Worm (Caenorhabditis elegans) whole organism, L4 larva: Measurements from ENCODE around the gene R144.11.

Experiments
- F26F4.8 ChIP-seq: fragments of 200-800 bp; sonication (Bioruptor generic); conservative IDR thresholded peaks from 2 replicates; pipeline ENCODE4 v1.3.6; 2022; ENCODE audit warnings: missing genetic modification characterization, missing compliant biosample characterization
- F37D6.2 ChIP-seq: sonication (generic microtip); optimal IDR thresholded peaks from 2 replicates; lab custom pipeline; 2016; ENCODE audit warnings: mild to moderate bottlenecking, missing genetic modification characterization, missing compliant biosample characterization
- T20F7.1 ChIP-seq: fragments of 200-800 bp; sonication (Bioruptor generic); optimal IDR thresholded peaks from 2 replicates; lab custom pipeline; 2018; ENCODE audit warnings: mild to moderate bottlenecking, missing genetic modification characterization, missing compliant biosample characterization
- Y48G9A.11 ChIP-seq: fragments of 200-800 bp; sonication (Bioruptor generic); IDR thresholded peaks from 2 replicates; pipeline ENCODE4 v1.3.6; 2022; ENCODE audit warnings: missing genetic modification reagents, missing genetic modification characterization, missing compliant biosample characterization
- Y5F2A.4 ChIP-seq: fragments of 200-800 bp; sonication (Bioruptor generic); optimal IDR thresholded peaks from 2 replicates; lab custom pipeline; 2018; ENCODE audit warnings: mild to moderate bottlenecking, missing genetic modification characterization, missing compliant biosample characterization
- aha-1 ChIP-seq: fragments of 150-350 bp; peaks from one replicate; lab custom pipeline; 2014; ENCODE audit warnings: missing biosample characterization, missing genetic modification characterization
- ceh-62 ChIP-seq: sonication (generic microtip); optimal IDR thresholded peaks from 2 replicates; lab custom pipeline; 2017; ENCODE audit warnings: missing biosample characterization, missing genetic modification characterization
- ces-1 ChIP-seq: fragments of 150-350 bp; sonication (generic microtip); optimal IDR thresholded peaks from 4 replicates; lab custom pipeline; 2014; ENCODE audit warnings: missing biosample characterization, missing genetic modification reagents, missing genetic modification characterization
- ctbp-1 ChIP-seq: fragments of 200-800 bp; sonication (Bioruptor generic); IDR thresholded peaks from 2 replicates; pipeline ENCODE4 v1.3.6; 2022; ENCODE audit warnings: missing genetic modification reagents, missing genetic modification characterization, missing compliant biosample characterization
- daf-16 ChIP-seq, 3 experiments: sonication (generic microtip); optimal IDR thresholded peaks; 2 replicates each; lab custom pipeline; 2016 to 2017; ENCODE audit warnings: missing genetic modification characterization in 3 of 3, missing genetic modification reagents in 3 of 3, mild to moderate bottlenecking in 2 of 3, missing compliant biosample characterization in 2 of 3, missing biosample characterization in 1 of 3, moderate library complexity in 1 of 3
- dmd-6 ChIP-seq: fragments of 200-800 bp; sonication (Bioruptor generic); IDR thresholded peaks from 2 replicates; pipeline ENCODE4 v1.3.6; 2022; ENCODE audit warnings: missing genetic modification reagents, missing genetic modification characterization, missing compliant biosample characterization
- dmd-9 ChIP-seq: fragments of 200-800 bp; sonication (Bioruptor generic); IDR thresholded peaks from 2 replicates; pipeline ENCODE4 v1.3.6; 2022; ENCODE audit warnings: missing genetic modification reagents, missing genetic modification characterization, missing compliant biosample characterization
- dpl-1 ChIP-seq: fragments of 150-350 bp; optimal IDR thresholded peaks from 2 replicates; lab custom pipeline; 2014; ENCODE audit warnings: missing biosample characterization, missing genetic modification reagents, missing genetic modification characterization
- dve-1 ChIP-seq: sonication (generic microtip); optimal IDR thresholded peaks from 2 replicates; lab custom pipeline; 2017; ENCODE audit warnings: antibody characterized with exemption, mild to moderate bottlenecking, missing genetic modification characterization, missing compliant biosample characterization; ENCODE audit not compliant: insufficient read depth
- egl-27 ChIP-seq: sonication (generic microtip); optimal IDR thresholded peaks from 3 replicates; lab custom pipeline; 2017; ENCODE audit warnings: missing biosample characterization, missing genetic modification reagents, missing genetic modification characterization
- egl-43 ChIP-seq: fragments of 200-800 bp; sonication (Bioruptor generic); IDR thresholded peaks from 2 replicates; pipeline ENCODE4 v1.3.6; 2022; ENCODE audit warnings: missing genetic modification reagents, missing genetic modification characterization, missing compliant biosample characterization
- fkh-10 ChIP-seq: fragments of 150-350 bp; optimal IDR thresholded peaks from 2 replicates; lab custom pipeline; 2014; ENCODE audit warnings: missing biosample characterization, missing genetic modification reagents, missing genetic modification characterization
- gei-8 ChIP-seq: fragments of 200-800 bp; sonication (Bioruptor generic); optimal IDR thresholded peaks from 2 replicates; lab custom pipeline; 2018; ENCODE audit warnings: mild to moderate bottlenecking, missing genetic modification characterization, missing compliant biosample characterization
- hif-1 ChIP-seq, 2 experiments: sonication (generic microtip); optimal IDR thresholded peaks; 2 replicates each; lab custom pipeline; 2016 to 2017; ENCODE audit warnings: missing compliant biosample characterization in 2 of 2, missing genetic modification characterization in 2 of 2, missing genetic modification reagents in 2 of 2, missing genotype in 2 of 2, mild to moderate bottlenecking in 1 of 2
- hlh-11 ChIP-seq: fragments of 200-800 bp; sonication (Bioruptor generic); optimal IDR thresholded peaks from 2 replicates; lab custom pipeline; 2018; ENCODE audit warnings: mild to moderate bottlenecking, missing genetic modification characterization, missing compliant biosample characterization
- hlh-30 ChIP-seq: sonication (generic microtip); optimal IDR thresholded peaks from 2 replicates; lab custom pipeline; 2017; ENCODE audit warnings: antibody characterized with exemption, mild to moderate bottlenecking, missing genetic modification characterization, missing compliant biosample characterization; ENCODE audit not compliant: insufficient read depth
- lin-38 ChIP-seq: fragments of 200-800 bp; sonication (Bioruptor generic); IDR thresholded peaks from 2 replicates; pipeline ENCODE4 v1.3.6; 2022; ENCODE audit warnings: missing genetic modification reagents, missing genetic modification characterization, missing compliant biosample characterization
- mdl-1 ChIP-seq, 2 experiments: fragments of 150-350 bp in 1 of 2; sonication (generic microtip) in 1 of 2; optimal IDR thresholded peaks; 2 replicates each; lab custom pipeline; 2014 to 2017; ENCODE audit warnings: missing biosample characterization in 2 of 2, missing genetic modification characterization in 2 of 2
- mdt-29 ChIP-seq: fragments of 200-800 bp; sonication (Bioruptor generic); IDR thresholded peaks from 2 replicates; pipeline ENCODE4 v1.3.6; 2022; ENCODE audit warnings: missing genetic modification reagents, missing genetic modification characterization, missing compliant biosample characterization
- mep-1 ChIP-seq: fragments of 150-350 bp; sonication (generic microtip); optimal IDR thresholded peaks from 3 replicates; lab custom pipeline; 2014; ENCODE audit warnings: missing biosample characterization, missing genetic modification characterization
- mes-2 ChIP-seq: sonication (generic microtip); optimal IDR thresholded peaks from 2 replicates; lab custom pipeline; 2016; ENCODE audit warnings: missing genotype, mild to moderate bottlenecking, missing genetic modification characterization, missing compliant biosample characterization; ENCODE audit not compliant: poor library complexity, severe bottlenecking
- mxl-2 ChIP-seq: fragments of 200-800 bp; sonication (Bioruptor generic); conservative IDR thresholded peaks from 2 replicates; pipeline ENCODE4 v1.3.6; 2022; ENCODE audit warnings: missing genetic modification reagents, missing genetic modification characterization, missing compliant biosample characterization
- mxl-3 ChIP-seq: fragments of 200-800 bp; sonication (Bioruptor generic); optimal IDR thresholded peaks from 2 replicates; lab custom pipeline; 2018; ENCODE audit warnings: mild to moderate bottlenecking, missing genetic modification characterization, missing compliant biosample characterization
- nhr-28 ChIP-seq: fragments of 150-350 bp; optimal IDR thresholded peaks from 2 replicates; lab custom pipeline; 2014; ENCODE audit warnings: missing biosample characterization, missing genetic modification characterization
- nhr-41 ChIP-seq: fragments of 200-800 bp; sonication (Bioruptor generic); IDR thresholded peaks from 2 replicates; pipeline ENCODE4 v1.3.6; 2022; ENCODE audit warnings: missing genetic modification reagents, missing genetic modification characterization, missing compliant biosample characterization
- nhr-77 ChIP-seq: fragments of 150-350 bp; optimal IDR thresholded peaks from 2 replicates; lab custom pipeline; 2014; ENCODE audit warnings: missing biosample characterization, missing genetic modification characterization
- pha-4 ChIP-seq, 2 experiments: fragments of 150-350 bp in 1 of 2; fragments of 200-800 bp in 1 of 2; sonication (Bioruptor generic) in 1 of 2; IDR thresholded peaks in 1 of 2; optimal IDR thresholded peaks in 1 of 2; 2 replicates each; pipeline versions ENCODE4 v1.3.6 to Lab custom; 2014 to 2022; ENCODE audit warnings: missing genetic modification characterization in 2 of 2, missing genetic modification reagents in 2 of 2, missing biosample characterization in 1 of 2, missing compliant biosample characterization in 1 of 2
- php-3 ChIP-seq: fragments of 200-800 bp; sonication (Bioruptor generic); IDR thresholded peaks from 2 replicates; pipeline ENCODE4 v1.3.6; 2022; ENCODE audit warnings: missing genetic modification reagents, missing genetic modification characterization, missing compliant biosample characterization
- pqm-1 ChIP-seq: sonication (generic microtip); optimal IDR thresholded peaks from 2 replicates; lab custom pipeline; 2017; ENCODE audit warnings: missing biosample characterization, missing genetic modification characterization
- rbr-2 ChIP-seq: sonication (generic microtip); optimal IDR thresholded peaks from 2 replicates; lab custom pipeline; 2016; ENCODE audit warnings: missing genotype, missing genetic modification characterization, missing compliant biosample characterization
- saeg-2 ChIP-seq: fragments of 200-800 bp; sonication (Bioruptor generic); IDR thresholded peaks from 2 replicates; pipeline ENCODE4 v1.3.6; 2022; ENCODE audit warnings: missing genetic modification reagents, missing genetic modification characterization, missing compliant biosample characterization
- sdz-12 ChIP-seq: fragments of 200-800 bp; sonication (Bioruptor generic); optimal IDR thresholded peaks from 2 replicates; lab custom pipeline; 2018; ENCODE audit warnings: mild to moderate bottlenecking, missing genetic modification characterization, missing compliant biosample characterization
- snpc-4 ChIP-seq: fragments of 150-350 bp; optimal IDR thresholded peaks from 2 replicates; lab custom pipeline; 2014; ENCODE audit warnings: missing biosample characterization, missing genetic modification characterization
- spr-1 ChIP-seq: sonication (generic microtip); optimal IDR thresholded peaks from 2 replicates; lab custom pipeline; 2016; ENCODE audit warnings: mild to moderate bottlenecking, missing genetic modification characterization, missing compliant biosample characterization
- spr-3 ChIP-seq: fragments of 200-800 bp; sonication (Bioruptor generic); optimal IDR thresholded peaks from 2 replicates; lab custom pipeline; 2018; ENCODE audit warnings: mild to moderate bottlenecking, missing genetic modification characterization, missing compliant biosample characterization
- tag-97 ChIP-seq: fragments of 200-800 bp; sonication (Bioruptor generic); IDR thresholded peaks from 2 replicates; pipeline ENCODE4 v1.3.6; 2022; ENCODE audit warnings: missing genetic modification characterization, missing compliant biosample characterization
- unc-130 ChIP-seq: sonication (generic microtip); optimal IDR thresholded peaks from 2 replicates; lab custom pipeline; 2016; ENCODE audit warnings: missing genetic modification reagents, missing genetic modification characterization, missing compliant biosample characterization
- unc-39 ChIP-seq: sonication (generic microtip); optimal IDR thresholded peaks from 2 replicates; lab custom pipeline; 2017; ENCODE audit warnings: missing biosample characterization, missing genetic modification characterization
- unc-62 ChIP-seq, 3 experiments: fragments of 150-350 bp in 1 of 3; sonication (generic microtip); optimal IDR thresholded peaks in 2 of 3; peaks in 1 of 3; 1 replicate in 1 of 3; 2 replicates in 2 of 3; lab custom pipeline; 2014 to 2017; ENCODE audit warnings: missing biosample characterization in 3 of 3, missing genetic modification characterization in 3 of 3, missing genetic modification reagents in 3 of 3, missing genotype in 1 of 3
- vab-7 ChIP-seq: fragments of 200-800 bp; sonication (Bioruptor generic); IDR thresholded peaks from 2 replicates; pipeline ENCODE4 v1.3.6; 2022; ENCODE audit warnings: missing genetic modification reagents, missing genetic modification characterization, missing compliant biosample characterization
- zag-1 ChIP-seq: fragments of 150-350 bp; optimal IDR thresholded peaks from 2 replicates; lab custom pipeline; 2014; ENCODE audit warnings: missing biosample characterization, missing genetic modification characterization
- zfp-2 ChIP-seq: sonication (generic microtip); optimal IDR thresholded peaks from 2 replicates; lab custom pipeline; 2016; ENCODE audit warnings: mild to moderate bottlenecking, missing genetic modification characterization, missing compliant biosample characterization

The R144.11 gene

ce11 chrIII:5047740-5048139 lies 39.1 kb upstream of the R144.11 start, which contains the start of gene C45G9.5:
Gene C45G9.5 (plus strand): TSS chrIII:5048117.
- no peak for TF ChIP-seq snpc-4 (tag; lab: Kevin White, UChicago)
- TF ChIP-seq egl-43 (GFP tag; lab: Robert Waterston, UW): no peak
- TF ChIP-seq php-3: no peak
- no peak for TF ChIP-seq mdt-29 (GFP tag; lab: Robert Waterston, UW)
- TF ChIP-seq sdz-12 (GFP tag; lab: Kevin White, UChicago): no peak
- no peak for TF ChIP-seq dve-1 (tag; lab: Kevin White, UChicago)
- TF ChIP-seq F37D6.2 (tag; lab: Kevin White, UChicago): no peak

ce11 chrIII:5047175-5047574 lies 38.5 kb upstream of the R144.11 start, which contains the start of gene txbp-3:
Gene txbp-3 (minus strand): TSS chrIII:5047459.
- TF ChIP-seq pha-4 (GFP tag; IDR thresholded peaks at IDR 0.05; lab: Robert Waterston, UW): no peak
- peak; percentile 76 for TF ChIP-seq pha-4 (tag; optimal IDR thresholded peaks at IDR 0.05; lab: Kevin White, UChicago)
- no peak for TF ChIP-seq saeg-2 (GFP tag; lab: Robert Waterston, UW)
- TF ChIP-seq unc-62 (GFP tag; optimal IDR thresholded peaks at IDR 0.05 in 1 of 2; lab: Kevin White, UChicago): peak in 1 of 2 experiments; percentile 20
- no peak for TF ChIP-seq unc-62 (tag; optimal IDR thresholded peaks at IDR 0.05; lab: Kevin White, UChicago)
- peak; percentile 77 for TF ChIP-seq nhr-28 (tag; lab: Kevin White, UChicago)
- TF ChIP-seq mep-1 (tag; lab: Kevin White, UChicago): peak; percentile 71
- no peak for TF ChIP-seq lin-38 (GFP tag; lab: Robert Waterston, UW)
- TF ChIP-seq egl-27 (tag; lab: Kevin White, UChicago): no peak
- no peak for TF ChIP-seq spr-3 (GFP tag; lab: Kevin White, UChicago)
- TF ChIP-seq nhr-41 (GFP tag; lab: Robert Waterston, UW): no peak
- peak; percentile 1 for TF ChIP-seq rbr-2
- no peak for TF ChIP-seq mxl-2 (GFP tag; lab: Robert Waterston, UW)
- TF ChIP-seq aha-1 (tag; lab: Kevin White, UChicago): no peak
- TF ChIP-seq nhr-77 (tag; lab: Kevin White, UChicago): peak; percentile 42
- no peak for TF ChIP-seq spr-1 (tag; lab: Kevin White, UChicago)
- TF ChIP-seq vab-7 (GFP tag; lab: Robert Waterston, UW): no peak
- peak; percentile 80 for TF ChIP-seq mxl-3 (GFP tag; lab: Kevin White, UChicago)
- peak; percentile 58 for TF ChIP-seq hlh-30
- peak; percentile 37 for TF ChIP-seq fkh-10 (GFP tag; lab: Kevin White, UChicago)
- no peak for TF ChIP-seq zag-1 (tag; lab: Kevin White, UChicago)
- no peak for TF ChIP-seq dmd-9 (GFP tag; lab: Robert Waterston, UW)
- no peak for TF ChIP-seq daf-16 (GFP tag; optimal IDR thresholded peaks at IDR 0.05; lab: Kevin White, UChicago)
- peak; percentile 24 for TF ChIP-seq daf-16 (tag; optimal IDR thresholded peaks at IDR 0.05; lab: Kevin White, UChicago)
- no peak for TF ChIP-seq unc-130 (GFP tag; lab: Kevin White, UChicago)
- TF ChIP-seq ces-1: peak; percentile 12
- TF ChIP-seq ctbp-1: no peak
- TF ChIP-seq Y48G9A.11 (GFP tag; lab: Robert Waterston, UW): no peak
- TF ChIP-seq dve-1 (tag; lab: Kevin White, UChicago): peak; percentile 79
- no peak for TF ChIP-seq gei-8 (GFP tag; lab: Kevin White, UChicago)
- TF ChIP-seq Y5F2A.4 (GFP tag; lab: Kevin White, UChicago): no peak
- no peak for TF ChIP-seq hlh-11 (tag; lab: Kevin White, UChicago)
- no peak for TF ChIP-seq F26F4.8 (GFP tag; lab: Robert Waterston, UW)
- peak; percentile 85 for TF ChIP-seq pqm-1 (tag; lab: Kevin White, UChicago)
- TF ChIP-seq ceh-62 (tag; lab: Kevin White, UChicago): no peak
- peak in 1 of 2 experiments; percentile 33 for TF ChIP-seq hif-1 (tag; optimal IDR thresholded peaks at IDR 0.05; lab: Kevin White, UChicago)
- peak; percentile 57; the same call in 1 of the 2 replicates for TF ChIP-seq dmd-6
- TF ChIP-seq dpl-1 (GFP tag; lab: Kevin White, UChicago): peak; percentile 54
- no peak for TF ChIP-seq tag-97 (GFP tag; lab: Robert Waterston, UW)
- no peak for TF ChIP-seq F37D6.2 (tag; lab: Kevin White, UChicago)
- TF ChIP-seq zfp-2 (tag; lab: Kevin White, UChicago): no peak
- no peak for TF ChIP-seq unc-39
- peak; percentile 83 for TF ChIP-seq mes-2 (tag; lab: Kevin White, UChicago)
- TF ChIP-seq mdl-1 (tag; optimal IDR thresholded peaks at IDR 0.05; lab: Kevin White, UChicago): peak in 1 of 2 experiments; percentile 5
- TF ChIP-seq T20F7.1 (GFP tag; lab: Kevin White, UChicago): peak; percentile 25
